Worm (Caenorhabditis elegans): ENCODE measurements around the gene C09F12.3.

DNA sequence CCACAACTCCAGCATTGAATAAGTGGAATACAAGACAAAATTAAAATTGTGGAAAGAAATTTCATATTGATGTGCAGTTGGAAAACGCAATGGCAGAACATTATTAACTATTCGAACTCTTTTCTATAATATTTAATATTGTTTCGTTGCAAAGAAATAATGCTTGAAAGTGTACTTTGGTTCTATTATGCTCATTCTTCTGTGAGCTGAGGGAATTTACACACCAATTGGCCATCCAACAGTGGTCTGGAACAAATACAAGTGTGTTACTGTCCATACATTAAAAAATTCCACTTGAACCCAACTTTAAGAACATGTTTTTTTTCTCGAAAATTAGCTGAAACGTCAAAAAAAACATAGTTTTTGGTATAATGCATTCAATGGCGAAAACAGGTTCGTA, 37.0 kb upstream of the C09F12.3 start, which contains the start of gene W04G3.13:
- TF ChIP-seq ceh-82 (tag; optimal IDR thresholded peaks at IDR 0.05) = no peak
- TF ChIP-seq dpl-1 (GFP tag; optimal IDR thresholded peaks at IDR 0.05) = no peak
- TF ChIP-seq nhr-10 (tag; optimal IDR thresholded peaks at IDR 0.05) = no peak
- no peak for TF ChIP-seq unc-62 (GFP tag; optimal IDR thresholded peaks at IDR 0.05 in 1 of 2)
- TF ChIP-seq unc-62 (tag; optimal IDR thresholded peaks at IDR 0.05) = no peak
- TF ChIP-seq ces-1 (GFP tag; optimal IDR thresholded peaks at IDR 0.05) = no peak
- no peak for TF ChIP-seq ama-1 (optimal IDR thresholded peaks at IDR 0.05)
- no peak for TF ChIP-seq snpc-4 (tag; optimal IDR thresholded peaks at IDR 0.05)
- no peak for TF ChIP-seq nhr-76 (tag; optimal IDR thresholded peaks at IDR 0.05)
- TF ChIP-seq lin-13 (GFP tag; optimal IDR thresholded peaks at IDR 0.05) = no peak
